Worm (Caenorhabditis elegans) whole organism, young adult: ENCODE results near the gene pcp-2.
A peak's percentile ranks its signal among the peaks of the same experiment; 100 is the strongest.

Experiments used
- D2030.7 ChIP-seq: fragments of 200-800 bp; sonication (Bioruptor generic); IDR thresholded peaks from 2 replicates; pipeline ENCODE4 v1.3.6; 2022; ENCODE audit warnings: missing genetic modification reagents, missing genetic modification characterization, missing compliant biosample characterization
- F33H1.4 ChIP-seq: fragments of 200-800 bp; sonication (Bioruptor generic); IDR thresholded peaks from 2 replicates; pipeline ENCODE4 v1.3.6; 2022; ENCODE audit warnings: missing genetic modification reagents, missing genetic modification characterization, missing compliant biosample characterization
- F37B4.10 ChIP-seq: fragments of 200-800 bp; sonication (Bioruptor generic); IDR thresholded peaks from 2 replicates; pipeline ENCODE4 v1.3.6; 2022; ENCODE audit warnings: missing genetic modification characterization, missing compliant biosample characterization
- F49E8.2 ChIP-seq: sonication (generic microtip); optimal IDR thresholded peaks from 3 replicates; lab custom pipeline; 2017; ENCODE audit warnings: missing genetic modification characterization, mild to moderate bottlenecking, missing compliant biosample characterization, antibody characterized with exemption, moderate library complexity; ENCODE audit not compliant: insufficient read depth
- F57A8.1 ChIP-seq: fragments of 200-800 bp; sonication (Bioruptor generic); optimal IDR thresholded peaks from 2 replicates; lab custom pipeline; 2018; ENCODE audit warnings: mild to moderate bottlenecking, missing genetic modification characterization, moderate library complexity, missing compliant biosample characterization
- K11D2.4 ChIP-seq: fragments of 200-800 bp; sonication (Bioruptor generic); IDR thresholded peaks from 2 replicates; pipeline ENCODE4 v1.3.6; 2022; ENCODE audit warnings: missing genetic modification reagents, missing genetic modification characterization, missing compliant biosample characterization
- Y56A3A.18 ChIP-seq: fragments of 200-800 bp; sonication (Bioruptor generic); IDR thresholded peaks from 2 replicates; pipeline ENCODE4 v1.3.6; 2022; ENCODE audit warnings: missing genetic modification reagents, missing genetic modification characterization, missing compliant biosample characterization
- Y67H2A.10 ChIP-seq: fragments of 200-800 bp; sonication (Bioruptor generic); conservative IDR thresholded peaks from 2 replicates; pipeline ENCODE4 v1.3.6; 2022; ENCODE audit warnings: missing genetic modification reagents, missing genetic modification characterization, missing compliant biosample characterization
- aptf-3 ChIP-seq: fragments of 200-800 bp; sonication (Bioruptor generic); IDR thresholded peaks from 2 replicates; pipeline ENCODE4 v1.3.6; 2022; ENCODE audit warnings: missing genetic modification characterization, missing compliant biosample characterization
- attf-3 ChIP-seq: fragments of 200-800 bp; sonication (Bioruptor generic); conservative IDR thresholded peaks from 2 replicates; pipeline ENCODE4 v1.3.6; 2022; ENCODE audit warnings: missing genetic modification reagents, missing genetic modification characterization, missing compliant biosample characterization
- attf-5 ChIP-seq: fragments of 200-800 bp; sonication (Bioruptor generic); optimal IDR thresholded peaks from 2 replicates; lab custom pipeline; 2018; ENCODE audit warnings: mild to moderate bottlenecking, missing genetic modification characterization, missing compliant biosample characterization
- attf-6 ChIP-seq: fragments of 200-800 bp; sonication (Bioruptor generic); IDR thresholded peaks from 2 replicates; pipeline ENCODE4 v1.3.6; 2022; ENCODE audit warnings: missing genetic modification reagents, missing genetic modification characterization, missing compliant biosample characterization
- ceh-58 ChIP-seq: fragments of 200-800 bp; sonication (Bioruptor generic); IDR thresholded peaks from 2 replicates; pipeline ENCODE4 v1.3.6; 2022; ENCODE audit warnings: missing genetic modification characterization, missing compliant biosample characterization
- gei-17 ChIP-seq: fragments of 200-800 bp; sonication (Bioruptor generic); optimal IDR thresholded peaks from 2 replicates; lab custom pipeline; 2018; ENCODE audit warnings: mild to moderate bottlenecking, missing genetic modification characterization, missing compliant biosample characterization
- him-1 ChIP-seq: sonication (generic microtip); optimal IDR thresholded peaks from 2 replicates; lab custom pipeline; 2016; ENCODE audit warnings: missing genotype, missing genetic modification reagents, missing genetic modification characterization, missing compliant biosample characterization
- hmg-1.2 ChIP-seq: fragments of 200-800 bp; sonication (Bioruptor generic); IDR thresholded peaks from 2 replicates; pipeline ENCODE4 v1.3.6; 2022; ENCODE audit warnings: missing genetic modification reagents, missing genetic modification characterization, missing compliant biosample characterization
- hmg-20 ChIP-seq: fragments of 200-800 bp; sonication (Bioruptor generic); IDR thresholded peaks from 2 replicates; pipeline ENCODE4 v1.3.6; 2022; ENCODE audit warnings: missing genetic modification reagents, missing genetic modification characterization, missing compliant biosample characterization
- lin-26 ChIP-seq: fragments of 200-800 bp; sonication (Bioruptor generic); IDR thresholded peaks from 2 replicates; pipeline ENCODE4 v1.3.6; 2022; ENCODE audit warnings: missing genetic modification reagents, missing genetic modification characterization, missing compliant biosample characterization
- lin-35 ChIP-seq, 3 experiments: fragments of 150-350 bp in 2 of 3; sonication (generic microtip) in 1 of 3; optimal IDR thresholded peaks; 2 replicates each; lab custom pipeline; 2014 to 2018; ENCODE audit warnings: missing biosample characterization in 3 of 3, missing genetic modification characterization in 3 of 3, missing genetic modification reagents in 3 of 3
- lin-40 ChIP-seq: sonication (generic microtip); optimal IDR thresholded peaks from 2 replicates; lab custom pipeline; 2016; ENCODE audit warnings: missing genetic modification characterization, mild to moderate bottlenecking, missing compliant biosample characterization, missing genotype, missing genetic modification reagents
- lsl-1 ChIP-seq: fragments of 200-800 bp; sonication (Bioruptor generic); optimal IDR thresholded peaks from 2 replicates; lab custom pipeline; 2018; ENCODE audit warnings: mild to moderate bottlenecking, missing genetic modification characterization, moderate library complexity, missing compliant biosample characterization
- madf-6 ChIP-seq: fragments of 200-800 bp; sonication (Bioruptor generic); IDR thresholded peaks from 2 replicates; pipeline ENCODE4 v1.3.6; 2022; ENCODE audit warnings: missing genetic modification reagents, missing genetic modification characterization, missing compliant biosample characterization
- madf-8 ChIP-seq: fragments of 200-800 bp; sonication (Bioruptor generic); conservative IDR thresholded peaks from 2 replicates; pipeline ENCODE4 v1.3.6; 2022; ENCODE audit warnings: missing genetic modification reagents, missing genetic modification characterization, missing compliant biosample characterization
- mcd-1 ChIP-seq: fragments of 200-800 bp; sonication (Bioruptor generic); IDR thresholded peaks from 2 replicates; pipeline ENCODE4 v1.3.6; 2022; ENCODE audit warnings: missing genetic modification reagents, missing genetic modification characterization, missing compliant biosample characterization
- nfya-1 ChIP-seq: sonication (generic microtip); optimal IDR thresholded peaks from 2 replicates; lab custom pipeline; 2017; ENCODE audit warnings: antibody characterized with exemption, missing compliant biosample characterization, missing genetic modification characterization, borderline replicate concordance; ENCODE audit not compliant: insufficient read depth
- nfya-2 ChIP-seq: fragments of 200-800 bp; sonication (Bioruptor generic); IDR thresholded peaks from 2 replicates; pipeline ENCODE4 v1.3.6; 2022; ENCODE audit warnings: missing genetic modification reagents, missing genetic modification characterization, missing compliant biosample characterization
- pbrm-1 ChIP-seq: fragments of 200-800 bp; sonication (Bioruptor generic); IDR thresholded peaks from 2 replicates; pipeline ENCODE4 v1.3.6; 2022; ENCODE audit warnings: missing genetic modification reagents, missing genetic modification characterization, missing compliant biosample characterization
- pha-4 ChIP-seq: fragments of 150-350 bp; sonication (generic microtip); optimal IDR thresholded peaks from 2 replicates; lab custom pipeline; 2014; ENCODE audit warnings: missing biosample characterization, missing genetic modification reagents, missing genetic modification characterization
- rcor-1 ChIP-seq: fragments of 200-800 bp; sonication (Bioruptor generic); IDR thresholded peaks from 2 replicates; pipeline ENCODE4 v1.3.6; 2022; ENCODE audit warnings: missing genetic modification reagents, missing genetic modification characterization, missing compliant biosample characterization
- sdz-38 ChIP-seq: sonication (generic microtip); optimal IDR thresholded peaks from 2 replicates; lab custom pipeline; 2016; ENCODE audit warnings: missing genotype, missing genetic modification characterization, missing compliant biosample characterization
- snpc-1.1 ChIP-seq: sonication (generic microtip); optimal IDR thresholded peaks from 2 replicates; lab custom pipeline; 2017; ENCODE audit warnings: missing genetic modification characterization, mild to moderate bottlenecking, missing compliant biosample characterization, antibody characterized with exemption, moderate library complexity, missing genotype, missing genetic modification reagents; ENCODE audit not compliant: insufficient read depth
- snpc-3.4 ChIP-seq: sonication (generic microtip); optimal IDR thresholded peaks from 2 replicates; lab custom pipeline; 2017; ENCODE audit warnings: missing genetic modification characterization, mild to moderate bottlenecking, missing compliant biosample characterization, antibody characterized with exemption, moderate library complexity, missing genotype, missing genetic modification reagents
- snpc-4 ChIP-seq, 5 experiments: fragments of 150-350 bp in 1 of 5; sonication (generic microtip) in 4 of 5; optimal IDR thresholded peaks; 2 replicates each; lab custom pipeline; 2014 to 2018; ENCODE audit warnings: missing genetic modification characterization in 5 of 5, missing biosample characterization in 3 of 5, antibody characterized with exemption in 2 of 5, mild to moderate bottlenecking in 2 of 5, missing compliant biosample characterization in 2 of 5, missing genotype in 2 of 5, moderate library complexity in 2 of 5, missing genetic modification reagents in 1 of 5
- somi-1 ChIP-seq: fragments of 200-800 bp; sonication (Bioruptor generic); optimal IDR thresholded peaks from 2 replicates; lab custom pipeline; 2018; ENCODE audit warnings: mild to moderate bottlenecking, missing genetic modification characterization, missing compliant biosample characterization
- tbp1 ChIP-seq: fragments of 200-800 bp; sonication (Bioruptor generic); optimal IDR thresholded peaks from 2 replicates; lab custom pipeline; 2018; ENCODE audit warnings: mild to moderate bottlenecking, missing genetic modification characterization, missing compliant biosample characterization
- unc-130 ChIP-seq: sonication (generic microtip); optimal IDR thresholded peaks from 2 replicates; lab custom pipeline; 2016; ENCODE audit warnings: missing genetic modification reagents, missing genetic modification characterization, missing compliant biosample characterization
- unc-62 ChIP-seq: fragments of 150-350 bp; optimal IDR thresholded peaks from 2 replicates; lab custom pipeline; 2014; ENCODE audit warnings: missing biosample characterization, missing genetic modification reagents, missing genetic modification characterization
- zfh-2 ChIP-seq: fragments of 200-800 bp; sonication (Bioruptor generic); conservative IDR thresholded peaks from 2 replicates; pipeline ENCODE4 v1.3.6; 2022; ENCODE audit warnings: missing genetic modification reagents, missing genetic modification characterization, missing compliant biosample characterization
- zim-3 ChIP-seq: sonication (generic microtip); optimal IDR thresholded peaks from 2 replicates; lab custom pipeline; 2017; ENCODE audit warnings: mild to moderate bottlenecking, missing genetic modification characterization, moderate library complexity, missing compliant biosample characterization
- ztf-22 ChIP-seq: fragments of 200-800 bp; sonication (Bioruptor generic); optimal IDR thresholded peaks from 2 replicates; lab custom pipeline; 2018; ENCODE audit warnings: mild to moderate bottlenecking, missing genetic modification characterization, moderate library complexity, missing compliant biosample characterization
- ztf-28 ChIP-seq: fragments of 200-800 bp; sonication (Bioruptor generic); IDR thresholded peaks from 2 replicates; pipeline ENCODE4 v1.3.6; 2022; ENCODE audit warnings: missing genetic modification reagents, missing genetic modification characterization, missing compliant biosample characterization
- ztf-6 ChIP-seq: fragments of 200-800 bp; sonication (Bioruptor generic); IDR thresholded peaks from 2 replicates; pipeline ENCODE4 v1.3.6; 2022; ENCODE audit warnings: missing genetic modification reagents, missing genetic modification characterization, missing compliant biosample characterization

The pcp-2 gene

DNA sequence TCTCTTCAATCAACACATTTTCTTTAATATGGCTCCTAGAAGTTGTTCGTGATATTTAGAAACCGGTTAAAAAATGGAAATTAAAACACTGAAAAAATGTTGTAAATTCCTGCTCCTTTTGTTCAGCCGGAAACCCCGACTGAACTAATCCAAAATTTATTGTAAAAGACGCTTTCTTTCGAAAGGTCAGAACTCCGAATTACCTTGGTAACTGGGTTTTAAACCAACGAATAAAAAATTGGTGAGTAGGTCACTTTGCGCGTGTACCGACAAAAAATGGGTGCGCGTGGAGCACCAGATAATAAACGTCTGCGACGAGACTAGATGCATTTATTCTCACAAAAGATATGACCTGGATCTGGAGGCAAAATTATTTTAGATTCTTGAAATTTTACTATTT is 34.3 kb downstream of the pcp-2 start:
- TF ChIP-seq him-1 (peak; percentile 1), hmg-1.2 (GFP tag; lab: Robert Waterston, UW) (peak; percentile 52; the same call in 1 of the 2 replicates), pbrm-1 (GFP tag; lab: Robert Waterston, UW) (peak; percentile 61; the same call in 1 of the 2 replicates), F49E8.2 (tag; lab: Kevin White, UChicago) (peak; percentile 13), F57A8.1 (no peak), Y56A3A.18 (GFP tag; lab: Robert Waterston, UW) (no peak), K11D2.4 (GFP tag; lab: Robert Waterston, UW) (no peak), snpc-4 (GFP tag; optimal IDR thresholded peaks at IDR 0.05; lab: Kevin White, UChicago) (peak; percentile 79), snpc-4 (tag; optimal IDR thresholded peaks at IDR 0.05; lab: Kevin White, UChicago) (peak; percentile 83 to 97 (median 92)), F37B4.10 (GFP tag; lab: Robert Waterston, UW) (no peak), snpc-1.1 (tag; lab: Kevin White, UChicago) (peak; percentile 88), somi-1 (GFP tag; lab: Kevin White, UChicago) (no peak), unc-130 (GFP tag; lab: Kevin White, UChicago) (no peak), attf-6 (peak; percentile 94), madf-6 (GFP tag; lab: Robert Waterston, UW) (peak; percentile 69), lin-35 (GFP tag; optimal IDR thresholded peaks at IDR 0.05; lab: Kevin White, UChicago) (no peak), attf-3 (no peak), tbp1 (GFP tag; lab: Kevin White, UChicago) (peak; percentile 72), lin-26 (GFP tag; lab: Robert Waterston, UW) (no peak; the same call in 1 of the 2 replicates), rcor-1 (GFP tag; lab: Robert Waterston, UW) (peak; percentile 46; the same call in 1 of the 2 replicates), lsl-1 (GFP tag; lab: Kevin White, UChicago) (peak; percentile 4), D2030.7 (GFP tag; lab: Robert Waterston, UW) (peak; percentile 50; the same call in 1 of the 2 replicates), snpc-3.4 (tag; lab: Kevin White, UChicago) (peak; percentile 14), nfya-2 (GFP tag; lab: Robert Waterston, UW) (no peak), pha-4 (tag; lab: Kevin White, UChicago) (no peak), ztf-22 (GFP tag; lab: Kevin White, UChicago) (no peak), hmg-20 (GFP tag; lab: Robert Waterston, UW) (0 out of 2 replicates have a peak, but pooled peaks have one; percentile 32)

DNA sequence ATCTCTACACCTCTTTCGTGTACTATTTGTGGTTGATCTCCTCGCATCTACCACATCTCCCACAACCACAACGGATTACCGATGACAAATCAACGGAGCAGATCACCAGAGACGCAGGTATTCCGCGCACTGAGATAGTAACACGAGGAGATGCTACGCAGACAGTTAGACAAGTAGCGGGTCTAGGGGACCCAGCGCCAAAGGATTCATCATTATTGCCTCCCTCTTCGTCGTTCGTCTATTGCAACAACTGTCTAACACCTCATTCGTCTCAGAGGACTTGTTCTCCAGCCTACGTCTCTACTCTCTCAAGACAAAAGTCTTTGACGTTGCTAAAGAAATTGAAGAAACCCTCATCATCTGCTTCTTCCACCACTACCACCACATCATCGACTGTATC is 43.4 kb downstream of the pcp-2 start:
- TF ChIP-seq gei-17 (GFP tag; lab: Kevin White, UChicago) (no peak), attf-5 (peak; percentile 8), hmg-1.2 (GFP tag; lab: Robert Waterston, UW) (peak; percentile 50; the same call in 1 of the 2 replicates), mcd-1 (0 out of 2 replicates have a peak, but pooled peaks have one; percentile 20), lin-40 (tag; lab: Kevin White, UChicago) (peak; percentile 16)

DNA sequence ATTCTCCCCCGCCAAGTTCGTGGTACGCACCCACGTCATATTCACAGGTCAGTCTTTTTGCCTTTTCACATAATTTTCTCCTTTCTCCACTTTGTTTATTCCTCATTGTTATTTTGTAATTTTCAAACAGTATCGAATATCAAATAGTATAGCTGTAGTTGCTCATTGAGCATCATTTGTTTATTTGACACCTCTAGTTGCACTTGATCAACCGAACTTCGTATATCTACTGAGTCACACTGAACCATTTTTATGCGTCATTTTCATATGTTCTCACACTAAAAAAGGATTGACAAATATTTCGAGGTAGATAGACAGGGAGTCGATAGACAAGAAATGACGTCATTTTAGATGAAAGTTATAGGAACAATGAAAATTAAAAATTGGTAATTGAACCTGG is 44.7 kb downstream of the pcp-2 start:
- TF ChIP-seq unc-62 (GFP tag; lab: Kevin White, UChicago): no peak
- no peak for TF ChIP-seq ceh-58
- no peak for TF ChIP-seq F57A8.1
- no peak for TF ChIP-seq zim-3
- TF ChIP-seq F37B4.10 (GFP tag; lab: Robert Waterston, UW): no peak
- TF ChIP-seq sdz-38 (tag; lab: Kevin White, UChicago): no peak
- TF ChIP-seq aptf-3 (GFP tag; lab: Robert Waterston, UW): no peak
- no peak for TF ChIP-seq Y56A3A.18 (GFP tag; lab: Robert Waterston, UW)
- TF ChIP-seq ztf-28: no peak
- TF ChIP-seq pbrm-1 (GFP tag; lab: Robert Waterston, UW): no peak
- no peak for TF ChIP-seq F33H1.4 (GFP tag; lab: Robert Waterston, UW)
- TF ChIP-seq madf-6 (GFP tag; lab: Robert Waterston, UW): no peak
- no peak for TF ChIP-seq madf-8 (GFP tag; lab: Robert Waterston, UW)
- TF ChIP-seq zfh-2: no peak
- no peak for TF ChIP-seq ztf-6
- no peak for TF ChIP-seq Y67H2A.10 (GFP tag; lab: Robert Waterston, UW)
- no peak for TF ChIP-seq tbp1 (GFP tag; lab: Kevin White, UChicago)
- TF ChIP-seq nfya-1 (tag; lab: Kevin White, UChicago): no peak
- no peak for TF ChIP-seq F49E8.2 (tag; lab: Kevin White, UChicago)
